Fruit fly (Drosophila melanogaster) whole organism, embryonic: ENCODE results near the gene CG15877.

Experiments
- CG13775 ChIP-seq: fragments of 200-800 bp; sonication (Bioruptor generic); optimal IDR thresholded peaks from 3 replicates; lab custom pipeline; 2017; ENCODE audit warnings: missing biosample characterization, mild to moderate bottlenecking, missing genetic modification characterization
- CG17186 ChIP-seq: fragments of 200-800 bp; sonication (Bioruptor generic); optimal IDR thresholded peaks from 3 replicates; lab custom pipeline; 2017; ENCODE audit warnings: missing biosample characterization, missing genetic modification reagents, missing genetic modification characterization
- CG34422 ChIP-seq: fragments of 200-800 bp; sonication (Bioruptor generic); IDR thresholded peaks from 3 replicates; pipeline ENCODE4 v1.3.6; 2022; ENCODE audit warnings: missing biosample characterization, missing genetic modification characterization
- CG3726 ChIP-seq: fragments of 200-800 bp; sonication (Bioruptor generic); IDR thresholded peaks from 3 replicates; pipeline ENCODE4, ENCODE4 v1.3.6; 2022; ENCODE audit warnings: missing biosample characterization, missing genetic modification characterization
- Vsx1 ChIP-seq: fragments of 200-800 bp; sonication (Bioruptor generic); optimal IDR thresholded peaks from 2 replicates; lab custom pipeline; 2017; ENCODE audit warnings: missing biosample characterization, mild to moderate bottlenecking, missing genetic modification characterization, missing genetic modification reagents
- dan ChIP-seq: fragments of 200-800 bp; sonication (Bioruptor generic); IDR thresholded peaks from 2 replicates; pipeline ENCODE4 v1.3.6; 2022; ENCODE audit warnings: missing biosample characterization, missing genetic modification characterization
- fd3F ChIP-seq: fragments of 200-800 bp; sonication (Bioruptor generic); optimal IDR thresholded peaks from 2 replicates; lab custom pipeline; 2018; ENCODE audit warnings: missing biosample characterization, mild to moderate bottlenecking, missing genetic modification characterization, moderate library complexity
- fd96Cb ChIP-seq: fragments of 200-800 bp; sonication (Bioruptor generic); optimal IDR thresholded peaks from 2 replicates; lab custom pipeline; 2018; ENCODE audit warnings: missing biosample characterization, mild to moderate bottlenecking, missing genetic modification characterization, moderate library complexity
- fru ChIP-seq: fragments of >200 bp; optimal IDR thresholded peaks from 2 replicates; lab custom pipeline; 2017
- jing ChIP-seq: fragments of 200-800 bp; sonication (Bioruptor generic); optimal IDR thresholded peaks from 2 replicates; lab custom pipeline; 2018; ENCODE audit warnings: missing biosample characterization, mild to moderate bottlenecking, missing genetic modification characterization
- onecut ChIP-seq: fragments of 200-800 bp; sonication (Bioruptor generic); IDR thresholded peaks from 2 replicates; pipeline ENCODE4 v1.3.6; 2022; ENCODE audit warnings: missing biosample characterization, missing genetic modification characterization
- sna ChIP-seq: fragments of 200-800 bp; sonication (Bioruptor generic); IDR thresholded peaks from 2 replicates; pipeline ENCODE4 v1.3.6; 2022; ENCODE audit warnings: missing biosample characterization, missing genetic modification characterization; ENCODE audit not compliant: partially characterized antibody
- zen2 ChIP-seq: fragments of 200-800 bp; sonication (Bioruptor generic); IDR thresholded peaks from 3 replicates; pipeline ENCODE4 v1.3.6; 2022; ENCODE audit warnings: missing biosample characterization, missing genetic modification characterization; ENCODE audit not compliant: partially characterized antibody

DNA sequence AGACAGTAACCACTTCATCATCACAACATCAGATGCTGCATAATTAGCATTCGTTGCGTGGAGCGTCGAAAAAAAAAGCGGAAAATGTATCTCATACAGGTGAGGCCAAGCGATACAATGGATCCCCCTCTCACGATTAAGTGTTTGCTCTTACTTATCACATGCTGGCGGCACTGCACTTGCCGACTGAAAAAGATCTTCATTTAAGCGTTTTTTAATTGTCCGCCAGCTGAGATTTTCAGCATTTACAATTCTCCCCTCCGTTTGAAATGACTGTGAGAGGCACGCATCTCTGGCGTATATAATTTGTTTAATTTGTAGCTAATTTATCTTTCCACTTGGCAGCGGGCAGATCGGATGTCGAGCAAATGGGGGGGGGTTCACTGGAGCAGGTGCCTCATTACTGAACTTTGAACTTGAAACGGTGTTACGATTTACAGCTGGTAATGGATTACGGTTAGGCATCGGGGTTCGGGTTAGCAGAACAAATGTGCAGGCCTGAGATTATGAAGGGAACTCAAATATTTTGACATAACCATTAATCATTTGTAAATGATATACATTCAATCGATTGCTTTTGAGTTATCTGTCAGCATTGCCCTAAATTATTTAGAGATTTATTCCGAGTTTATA is 11.4 kb upstream of the CG15877 start, which contains the start of gene Mzt1:
- TF ChIP-seq Vsx1 (GFP tag; lab: Kevin White, UChicago) (peak; percentile 31), CG13775 (GFP tag; lab: Kevin White, UChicago) (no peak), fd96Cb (tag; lab: Kevin White, UChicago) (no peak), jing (GFP tag; lab: Kevin White, UChicago) (no peak), sna (GFP tag; lab: Robert Waterston, UW) (no peak), fd3F (GFP tag; lab: Kevin White, UChicago) (no peak), CG3726 (GFP tag; lab: Robert Waterston, UW) (no peak), onecut (GFP tag; lab: Robert Waterston, UW) (no peak), fru (lab: Kevin White, UChicago) (no peak), dan (GFP tag; lab: Robert Waterston, UW) (no peak), CG34422 (GFP tag; lab: Robert Waterston, UW) (no peak), CG17186 (GFP tag; lab: Kevin White, UChicago) (no peak), zen2 (no peak)
